Fruit fly (Drosophila melanogaster): ENCODE measurements around the gene Myc.

- no peak for TF ChIP-seq ttk (optimal IDR thresholded peaks at IDR 0.05)
- TF ChIP-seq psq (optimal IDR thresholded peaks at IDR 0.05) = no peak
- no peak for TF ChIP-seq insv (optimal IDR thresholded peaks at IDR 0.05)
- TF ChIP-seq Sin3A (optimal IDR thresholded peaks at IDR 0.05) = no peak
- no peak for TF ChIP-seq h (optimal IDR thresholded peaks at IDR 0.05)
- no peak for TF ChIP-seq Myc (optimal IDR thresholded peaks at IDR 0.05)
Measured at dm6 chrX:3369324-3370033, 3.5 kb upstream of the Myc start.

Measured in Kc167 (cell line).